Fruit fly (Drosophila melanogaster) Kc167 (cell line): ENCODE measurements around the gene CG6686.

Source experiments
- Sin3A ChIP-seq: fragments of >200 bp; optimal IDR thresholded peaks from 2 replicates; lab custom pipeline; 2018; ENCODE audit warnings: missing external identifiers
- h ChIP-seq: fragments of >200 bp; optimal IDR thresholded peaks from 3 replicates; lab custom pipeline; 2018; ENCODE audit warnings: missing external identifiers
- psq ChIP-seq: fragments of >200 bp; optimal IDR thresholded peaks from 2 replicates; lab custom pipeline; 2017; ENCODE audit warnings: missing external identifiers
- ttk ChIP-seq: sonication (Bioruptor generic); optimal IDR thresholded peaks from 2 replicates; lab custom pipeline; 2017; ENCODE audit warnings: missing external identifiers

DNA sequence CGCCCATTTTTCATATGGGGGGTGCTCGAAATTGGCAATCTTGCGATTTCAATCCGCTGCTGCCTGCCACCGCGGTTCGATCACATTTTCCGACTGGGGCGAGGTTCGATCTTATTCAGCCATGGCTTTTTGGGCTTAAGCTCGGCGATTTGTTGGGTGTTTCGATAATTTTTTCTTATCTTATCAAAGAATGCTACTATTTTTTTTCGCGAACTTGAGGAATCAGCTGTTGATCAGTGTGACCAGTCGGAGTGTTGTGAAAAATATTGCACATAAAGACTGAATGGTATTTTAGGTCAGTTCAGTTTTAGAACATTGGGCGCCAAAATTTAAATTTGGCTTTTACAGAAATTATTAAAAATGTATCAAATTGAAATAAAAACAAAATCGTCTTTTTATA lies 32.9 kb upstream of the CG6686 start, which contains the start of gene Wdr81:
- TF ChIP-seq Sin3A (lab: Kevin White, UChicago) (no peak), h (lab: Kevin White, UChicago) (no peak), ttk (lab: Kevin White, UChicago) (no peak), psq (lab: Kevin White, UChicago) (no peak)
